Worm (Caenorhabditis elegans) whole organism, early embryonic: ENCODE data around the gene col-74.

Source experiments
- F13C5.2 ChIP-seq: sonication (generic microtip); optimal IDR thresholded peaks from 2 replicates; lab custom pipeline; 2017; ENCODE audit warnings: mild to moderate bottlenecking, missing genetic modification characterization, inconsistent platforms, missing compliant biosample characterization
- aly-1 ChIP-seq: sonication (generic microtip); optimal IDR thresholded peaks from 2 replicates; lab custom pipeline; 2016; ENCODE audit warnings: missing genetic modification characterization, missing compliant biosample characterization
- ama-1 ChIP-seq: fragments of 150-350 bp; optimal IDR thresholded peaks from 2 replicates; lab custom pipeline; 2014
- ceh-13 ChIP-seq: fragments of 200-800 bp; sonication (Bioruptor generic); optimal IDR thresholded peaks from 2 replicates; lab custom pipeline; 2018; ENCODE audit warnings: mild to moderate bottlenecking, missing genetic modification characterization, missing compliant biosample characterization
- ceh-36 ChIP-seq: sonication (generic microtip); optimal IDR thresholded peaks from 2 replicates; lab custom pipeline; 2016; ENCODE audit warnings: missing genetic modification characterization, inconsistent platforms, missing compliant biosample characterization
- flt-1 ChIP-seq: fragments of 200-800 bp; sonication (Bioruptor generic); IDR thresholded peaks from 2 replicates; pipeline ENCODE4 v1.3.6; 2022; ENCODE audit warnings: missing genetic modification characterization, missing compliant biosample characterization
- hmbx-1 ChIP-seq: sonication (generic microtip); optimal IDR thresholded peaks from 2 replicates; lab custom pipeline; 2016; ENCODE audit warnings: mild to moderate bottlenecking, missing genetic modification characterization, missing compliant biosample characterization
- hnd-1 ChIP-seq: sonication (generic microtip); optimal IDR thresholded peaks from 2 replicates; lab custom pipeline; 2016; ENCODE audit warnings: missing genetic modification characterization, missing compliant biosample characterization
- pes-1 ChIP-seq: fragments of 200-800 bp; sonication (Bioruptor generic); IDR thresholded peaks from 2 replicates; pipeline ENCODE4 v1.3.6; 2022; ENCODE audit warnings: missing genetic modification reagents, missing genetic modification characterization, missing compliant biosample characterization
- scrt-1 ChIP-seq: fragments of 200-800 bp; sonication (Bioruptor generic); IDR thresholded peaks from 2 replicates; pipeline ENCODE4 v1.3.6; 2022; ENCODE audit warnings: missing genetic modification characterization, missing compliant biosample characterization
- sea-1 ChIP-seq: fragments of 200-800 bp; sonication (Bioruptor generic); conservative IDR thresholded peaks from 2 replicates; pipeline ENCODE4 v1.3.6; 2022; ENCODE audit warnings: missing genetic modification characterization, missing compliant biosample characterization
- tra-4 ChIP-seq: sonication (generic microtip); optimal IDR thresholded peaks from 2 replicates; lab custom pipeline; 2017; ENCODE audit warnings: missing genetic modification characterization, missing compliant biosample characterization

ce11 chrII:5853261-5853660 lies 23.1 kb downstream of the col-74 start:
- TF ChIP-seq flt-1 = no peak
- no peak for TF ChIP-seq scrt-1 (GFP tag; lab: Robert Waterston, UW)
- no peak for TF ChIP-seq ama-1 (lab: Kevin White, UChicago)
- TF ChIP-seq tra-4 (tag; lab: Kevin White, UChicago) = no peak
- no peak for TF ChIP-seq F13C5.2 (tag; lab: Kevin White, UChicago)
- TF ChIP-seq ceh-13 (GFP tag; lab: Kevin White, UChicago) = no peak
- no peak for TF ChIP-seq aly-1 (tag; lab: Kevin White, UChicago)
- TF ChIP-seq pes-1 (GFP tag; lab: Robert Waterston, UW) = no peak
- TF ChIP-seq hmbx-1 (tag; lab: Kevin White, UChicago) = no peak
- no peak for TF ChIP-seq sea-1
- no peak for TF ChIP-seq ceh-36 (tag; lab: Kevin White, UChicago)
- TF ChIP-seq hnd-1 = no peak
